Worm (Caenorhabditis elegans) whole organism, L4 larva: ENCODE data around the gene F12A10.6.

ENCODE experiments used
- T20F7.1 ChIP-seq: fragments of 200-800 bp; sonication (Bioruptor generic); optimal IDR thresholded peaks from 2 replicates; lab custom pipeline; 2018; ENCODE audit warnings: mild to moderate bottlenecking, missing genetic modification characterization, missing compliant biosample characterization
- daf-19 ChIP-seq: fragments of 200-800 bp; sonication (Bioruptor generic); conservative IDR thresholded peaks from 2 replicates; pipeline ENCODE4 v1.3.6; 2022; ENCODE audit warnings: missing genetic modification characterization, missing compliant biosample characterization
- daf-8 ChIP-seq: fragments of 200-800 bp; sonication (Bioruptor generic); IDR thresholded peaks from 2 replicates; pipeline ENCODE4 v1.3.6; 2022; ENCODE audit warnings: missing genetic modification characterization, missing compliant biosample characterization
- dmd-6 ChIP-seq: fragments of 200-800 bp; sonication (Bioruptor generic); IDR thresholded peaks from 2 replicates; pipeline ENCODE4 v1.3.6; 2022; ENCODE audit warnings: missing genetic modification reagents, missing genetic modification characterization, missing compliant biosample characterization
- fkh-10 ChIP-seq: fragments of 150-350 bp; optimal IDR thresholded peaks from 2 replicates; lab custom pipeline; 2014; ENCODE audit warnings: missing biosample characterization, missing genetic modification reagents, missing genetic modification characterization
- lsy-2 ChIP-seq, 2 experiments: fragments of 150-350 bp in 1 of 2; sonication (generic microtip) in 1 of 2; optimal IDR thresholded peaks; 2 replicates each; lab custom pipeline; 2014 to 2017; ENCODE audit warnings: missing biosample characterization in 2 of 2, missing genetic modification characterization in 2 of 2
- mdt-29 ChIP-seq: fragments of 200-800 bp; sonication (Bioruptor generic); IDR thresholded peaks from 2 replicates; pipeline ENCODE4 v1.3.6; 2022; ENCODE audit warnings: missing genetic modification reagents, missing genetic modification characterization, missing compliant biosample characterization
- nhr-11 ChIP-seq: fragments of 150-350 bp; optimal IDR thresholded peaks from 2 replicates; lab custom pipeline; 2014; ENCODE audit warnings: missing biosample characterization, missing genetic modification characterization
- nhr-237 ChIP-seq: sonication (generic microtip); optimal IDR thresholded peaks from 2 replicates; lab custom pipeline; 2017; ENCODE audit warnings: missing biosample characterization, missing genetic modification characterization
- php-3 ChIP-seq: fragments of 200-800 bp; sonication (Bioruptor generic); IDR thresholded peaks from 2 replicates; pipeline ENCODE4 v1.3.6; 2022; ENCODE audit warnings: missing genetic modification reagents, missing genetic modification characterization, missing compliant biosample characterization
- saeg-2 ChIP-seq: fragments of 200-800 bp; sonication (Bioruptor generic); IDR thresholded peaks from 2 replicates; pipeline ENCODE4 v1.3.6; 2022; ENCODE audit warnings: missing genetic modification reagents, missing genetic modification characterization, missing compliant biosample characterization
- set-16 ChIP-seq: fragments of 200-800 bp; sonication (Bioruptor generic); IDR thresholded peaks from 2 replicates; pipeline ENCODE4 v1.3.6; 2022; ENCODE audit warnings: missing genetic modification reagents, missing genetic modification characterization, missing compliant biosample characterization
- unc-62 ChIP-seq, 3 experiments: fragments of 150-350 bp in 1 of 3; sonication (generic microtip); optimal IDR thresholded peaks in 2 of 3; peaks in 1 of 3; 1 replicate in 1 of 3; 2 replicates in 2 of 3; lab custom pipeline; 2014 to 2017; ENCODE audit warnings: missing biosample characterization in 3 of 3, missing genetic modification characterization in 3 of 3, missing genetic modification reagents in 3 of 3, missing genotype in 1 of 3

ce11 chrII:5451278-5451677 lies 43.0 kb downstream of the F12A10.6 start:
- TF ChIP-seq T20F7.1 (GFP tag; lab: Kevin White, UChicago): no peak
- TF ChIP-seq daf-19 (GFP tag; lab: Robert Waterston, UW): no peak
- no peak for TF ChIP-seq lsy-2 (tag; optimal IDR thresholded peaks at IDR 0.05; lab: Kevin White, UChicago)
- TF ChIP-seq fkh-10 (GFP tag; lab: Kevin White, UChicago): no peak
- TF ChIP-seq nhr-11: no peak
- no peak for TF ChIP-seq daf-8 (GFP tag; lab: Robert Waterston, UW)
- TF ChIP-seq php-3 (GFP tag; lab: Robert Waterston, UW): no peak
- no peak for TF ChIP-seq saeg-2
- TF ChIP-seq set-16 (GFP tag; lab: Robert Waterston, UW): no peak
- no peak for TF ChIP-seq dmd-6
- no peak for TF ChIP-seq nhr-237 (tag; lab: Kevin White, UChicago)
- no peak for TF ChIP-seq unc-62 (GFP tag; optimal IDR thresholded peaks at IDR 0.05 in 1 of 2; lab: Kevin White, UChicago)
- TF ChIP-seq unc-62 (tag; optimal IDR thresholded peaks at IDR 0.05; lab: Kevin White, UChicago): no peak
- no peak for TF ChIP-seq mdt-29 (GFP tag; lab: Robert Waterston, UW)
